Worm (Caenorhabditis elegans): ENCODE data around the gene tbcc-1.

DNA sequence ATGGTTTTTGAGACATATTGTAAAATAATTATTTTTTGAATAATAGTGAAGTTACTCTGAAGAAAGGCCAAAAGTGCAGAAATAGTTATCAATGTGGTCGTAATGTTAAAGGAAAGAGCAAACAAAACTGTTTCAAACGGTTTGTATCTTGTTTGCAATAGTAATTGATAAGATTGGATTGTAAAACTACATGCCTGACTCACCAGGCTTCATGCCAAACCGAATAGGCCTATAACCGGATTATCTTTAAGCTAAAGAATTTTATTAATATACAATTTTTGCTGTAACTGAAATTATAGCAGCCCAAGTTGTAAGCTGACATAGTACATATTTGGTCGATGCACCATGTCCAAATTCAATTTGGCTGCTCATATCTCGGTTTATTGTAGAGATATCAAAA lies 41.7 kb upstream of the tbcc-1 start, which contains the start of gene Y71H2AM.14:
- no peak for TF ChIP-seq egl-27 (tag; optimal IDR thresholded peaks at IDR 0.05)
- no peak for TF ChIP-seq nhr-237 (tag; optimal IDR thresholded peaks at IDR 0.05)
- no peak for TF ChIP-seq F26F4.8 (GFP tag; conservative IDR thresholded peaks at IDR 0.05)
- no peak for TF ChIP-seq unc-62 (GFP tag; optimal IDR thresholded peaks at IDR 0.05 in 1 of 2)
- TF ChIP-seq unc-62 (tag; optimal IDR thresholded peaks at IDR 0.05) = no peak
- no peak for TF ChIP-seq ceh-44 (GFP tag; IDR thresholded peaks at IDR 0.05)
- no peak for TF ChIP-seq ama-1 (optimal IDR thresholded peaks at IDR 0.05)
- no peak for TF ChIP-seq nhr-25 (tag; optimal IDR thresholded peaks at IDR 0.05; ENCODE audit: borderline replicate concordance, insufficient read depth)
- TF ChIP-seq ZK546.5 (tag; optimal IDR thresholded peaks at IDR 0.05) = no peak
- TF ChIP-seq ztf-11 (tag; optimal IDR thresholded peaks at IDR 0.05) = no peak

Measured in whole organism, L4 larva.